Worm (Caenorhabditis elegans): ENCODE data around the gene T08D10.5.

Gene T08D10.5

DNA sequence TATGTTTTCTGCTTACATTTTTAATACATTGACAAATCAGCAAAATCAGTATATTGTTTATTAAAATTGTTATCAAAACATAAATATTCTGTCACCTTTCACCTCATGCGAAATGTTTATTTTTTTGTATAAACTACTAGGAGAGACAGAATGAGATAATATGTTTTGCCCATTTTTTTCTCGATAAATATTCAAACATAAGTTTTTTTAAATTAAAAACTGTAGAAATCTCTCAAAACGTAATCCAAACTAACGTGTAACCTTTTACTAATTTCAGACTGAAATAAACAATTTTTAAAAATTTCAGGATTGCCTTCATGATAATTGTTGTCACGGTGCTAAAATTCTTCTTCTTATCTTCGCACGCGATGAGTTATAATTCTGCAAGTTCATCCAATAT lies at the start of gene T08D10.5:
TSS of gene T08D10.5 (plus strand) at position 301 of the 400 bp plus-strand sequence.
- TF ChIP-seq W03F9.2 (tag; optimal IDR thresholded peaks at IDR 0.05) (no peak), dao-5 (tag; optimal IDR thresholded peaks at IDR 0.05) (no peak), him-1 (tag; optimal IDR thresholded peaks at IDR 0.05) (no peak)

- no peak for TF ChIP-seq W03F9.2 (tag; optimal IDR thresholded peaks at IDR 0.05)
- TF ChIP-seq him-1 (tag; optimal IDR thresholded peaks at IDR 0.05) = no peak
- TF ChIP-seq dao-5 (tag; optimal IDR thresholded peaks at IDR 0.05) = no peak
Observed at ce11 chrX:11908226-11908625, 49.1 kb upstream of the T08D10.5 start.

ce11 chrX:11909168-11909567 lies 48.2 kb upstream of the T08D10.5 start:
- no peak for TF ChIP-seq W03F9.2 (tag; optimal IDR thresholded peaks at IDR 0.05)
- no peak for TF ChIP-seq dao-5 (tag; optimal IDR thresholded peaks at IDR 0.05)
- no peak for TF ChIP-seq him-1 (tag; optimal IDR thresholded peaks at IDR 0.05)

ce11 chrX:11910046-11910445 lies 47.3 kb upstream of the T08D10.5 start, which contains the start of gene Y62H9A.15:
Y62H9A.15 (minus strand) TSS chrX:11910145.
- TF ChIP-seq dao-5 (tag; optimal IDR thresholded peaks at IDR 0.05) (no peak), him-1 (tag; optimal IDR thresholded peaks at IDR 0.05) (no peak), W03F9.2 (tag; optimal IDR thresholded peaks at IDR 0.05) (no peak)

ce11 chrX:11913824-11914223 lies 43.5 kb upstream of the T08D10.5 start, which contains the start of gene Y62H9A.12:
Y62H9A.12 (plus strand) TSS chrX:11914124.
- no peak for TF ChIP-seq W03F9.2 (tag; optimal IDR thresholded peaks at IDR 0.05)
- TF ChIP-seq dao-5 (tag; optimal IDR thresholded peaks at IDR 0.05) = no peak
- TF ChIP-seq him-1 (tag; optimal IDR thresholded peaks at IDR 0.05) = no peak

- no peak for TF ChIP-seq W03F9.2 (tag; optimal IDR thresholded peaks at IDR 0.05)
- TF ChIP-seq dao-5 (tag; optimal IDR thresholded peaks at IDR 0.05) = no peak
- TF ChIP-seq him-1 (tag; optimal IDR thresholded peaks at IDR 0.05) = no peak
Observed at ce11 chrX:11916705-11917104, 40.6 kb upstream of the T08D10.5 start, which contains the start of gene Y62H9A.13. Y62H9A.13 (plus strand) TSS chrX:11917005.

- no peak for TF ChIP-seq him-1 (tag; optimal IDR thresholded peaks at IDR 0.05)
- no peak for TF ChIP-seq W03F9.2 (tag; optimal IDR thresholded peaks at IDR 0.05)
- no peak for TF ChIP-seq dao-5 (tag; optimal IDR thresholded peaks at IDR 0.05)
Observed at ce11 chrX:11917994-11918393, 39.4 kb upstream of the T08D10.5 start, which contains the start of gene Y62H9A.16. Y62H9A.16 (plus strand) TSS chrX:11918294.

DNA sequence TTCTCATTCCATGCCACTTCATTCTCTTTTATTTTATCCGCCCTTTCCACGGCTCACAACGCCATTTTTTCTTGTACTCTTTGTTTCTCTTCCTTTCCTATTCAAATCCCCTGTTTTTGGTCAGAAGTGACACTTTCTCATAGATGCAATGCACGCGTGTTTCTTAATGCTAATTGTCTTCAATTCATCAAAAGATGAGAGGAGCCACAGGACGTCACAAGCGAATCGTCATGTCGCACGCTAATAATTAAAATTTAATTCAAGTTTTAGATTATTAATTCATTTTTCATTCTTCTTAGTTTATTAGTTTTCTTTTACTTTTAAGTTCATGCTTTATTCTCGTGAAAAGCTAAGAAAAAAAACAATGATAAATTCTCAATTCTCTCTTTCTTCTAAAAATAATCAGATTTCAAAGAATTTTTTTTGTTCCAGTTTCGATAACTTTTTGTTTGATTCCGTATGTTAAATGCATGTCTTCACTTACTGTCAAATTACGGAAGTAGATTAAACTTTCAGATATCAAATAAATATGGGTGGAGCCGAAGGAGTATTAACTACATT lies 36.5 kb upstream of the T08D10.5 start, which contains the start of gene Y62H9A.14:
TSS of gene Y62H9A.14 (plus strand) at position 511 of the 561 bp plus-strand sequence.
- TF ChIP-seq him-1 (tag; optimal IDR thresholded peaks at IDR 0.05) (no peak), dao-5 (tag; optimal IDR thresholded peaks at IDR 0.05) (no peak), W03F9.2 (tag; optimal IDR thresholded peaks at IDR 0.05) (no peak)

ce11 chrX:11924158-11924557 lies 33.2 kb upstream of the T08D10.5 start, which contains the start of gene F55G7.1:
F55G7.1 (plus strand) TSS chrX:11924433.
- TF ChIP-seq dao-5 (tag; optimal IDR thresholded peaks at IDR 0.05) (no peak), W03F9.2 (tag; optimal IDR thresholded peaks at IDR 0.05) (peak; percentile 32), him-1 (tag; optimal IDR thresholded peaks at IDR 0.05) (no peak)

ce11 chrX:11925243-11925642 lies 32.1 kb upstream of the T08D10.5 start:
- no peak for TF ChIP-seq W03F9.2 (tag; optimal IDR thresholded peaks at IDR 0.05)
- no peak for TF ChIP-seq dao-5 (tag; optimal IDR thresholded peaks at IDR 0.05)
- no peak for TF ChIP-seq him-1 (tag; optimal IDR thresholded peaks at IDR 0.05)

DNA sequence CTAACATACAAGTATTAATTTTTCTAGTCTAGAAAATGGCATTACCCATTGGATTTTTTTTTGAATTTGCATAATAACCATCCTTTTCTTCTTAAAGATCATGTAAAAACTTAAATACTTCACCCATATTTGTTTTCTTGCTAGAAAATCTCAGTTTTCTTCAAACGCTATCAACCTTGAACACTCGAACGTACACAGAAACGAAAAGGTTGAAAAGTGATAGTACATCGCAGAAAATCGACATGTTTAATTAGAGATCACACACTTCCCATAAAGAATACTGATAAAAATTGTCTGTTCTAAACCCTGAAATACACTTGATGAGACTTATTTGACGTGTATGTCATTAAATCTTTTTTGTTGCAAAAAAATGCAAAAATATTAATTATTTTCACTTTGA lies 29.8 kb upstream of the T08D10.5 start, which contains the start of gene F55G7.4:
TSS of gene F55G7.4 (plus strand) at position 301 of the 400 bp plus-strand sequence.
- no peak for TF ChIP-seq him-1 (tag; optimal IDR thresholded peaks at IDR 0.05)
- no peak for TF ChIP-seq dao-5 (tag; optimal IDR thresholded peaks at IDR 0.05)
- no peak for TF ChIP-seq W03F9.2 (tag; optimal IDR thresholded peaks at IDR 0.05)

DNA sequence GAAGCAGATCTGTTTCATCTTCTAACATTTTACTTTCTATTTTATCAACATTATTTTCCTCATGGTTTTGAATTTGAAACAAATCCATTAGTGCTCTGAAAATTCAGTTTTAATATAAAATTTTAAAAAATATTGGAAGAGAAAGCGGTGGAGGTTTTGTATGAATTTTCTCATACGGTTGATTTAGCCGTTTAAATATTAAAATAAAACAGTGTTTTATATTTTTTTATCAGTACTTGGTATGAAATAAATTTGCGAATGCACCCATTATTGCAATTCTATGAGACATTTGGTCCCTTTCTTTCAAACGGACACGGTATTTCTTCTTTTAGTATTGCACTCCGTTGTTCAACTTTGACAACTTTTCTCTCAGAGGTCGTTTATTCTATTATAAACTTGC lies 25.8 kb upstream of the T08D10.5 start, which contains the start of gene dot-1.4:
TSS of gene dot-1.4 (minus strand) at position 101 of the 400 bp plus-strand sequence.
- no peak for TF ChIP-seq him-1 (tag; optimal IDR thresholded peaks at IDR 0.05)
- no peak for TF ChIP-seq W03F9.2 (tag; optimal IDR thresholded peaks at IDR 0.05)
- TF ChIP-seq dao-5 (tag; optimal IDR thresholded peaks at IDR 0.05) = no peak

- no peak for TF ChIP-seq him-1 (tag; optimal IDR thresholded peaks at IDR 0.05)
- no peak for TF ChIP-seq W03F9.2 (tag; optimal IDR thresholded peaks at IDR 0.05)
- TF ChIP-seq dao-5 (tag; optimal IDR thresholded peaks at IDR 0.05) = no peak
Observed at ce11 chrX:11933547-11933946, 23.8 kb upstream of the T08D10.5 start.

DNA sequence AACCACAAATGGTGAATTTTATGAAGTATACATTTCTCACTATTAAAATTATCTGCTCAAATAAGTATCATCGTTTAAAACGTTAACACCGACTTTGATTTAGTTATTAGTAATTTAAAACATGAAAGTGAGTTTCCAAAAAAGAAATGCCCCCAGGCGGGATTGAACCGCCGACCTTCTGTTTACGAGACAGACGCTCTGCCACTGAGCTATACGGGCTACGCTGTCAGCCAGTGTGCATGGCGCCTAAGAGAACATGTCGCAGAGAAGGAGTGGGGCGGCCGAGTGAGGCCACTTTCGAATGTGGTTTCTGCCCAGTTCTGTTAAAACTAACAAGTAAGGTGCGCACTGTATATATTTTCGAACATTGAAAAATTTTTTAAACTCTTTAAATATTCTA lies 22.4 kb upstream of the T08D10.5 start:
- TF ChIP-seq W03F9.2 (tag; optimal IDR thresholded peaks at IDR 0.05) (peak; percentile 9), him-1 (tag; optimal IDR thresholded peaks at IDR 0.05) (peak; percentile 37), dao-5 (tag; optimal IDR thresholded peaks at IDR 0.05) (no peak)
